Worm (Caenorhabditis elegans): Measurements from ENCODE around the gene flor-1.

- TF ChIP-seq die-1 (tag; optimal IDR thresholded peaks at IDR 0.05) (no peak), zim-3 (tag; optimal IDR thresholded peaks at IDR 0.05) (no peak)
Observed at ce11 chrV:15087207-15087706, 32.2 kb downstream of the flor-1 start, which contains the start of the genes C01G10.15 and C01G10.6.
